Fruit fly (Drosophila melanogaster) Kc167 (cell line): Measurements from ENCODE around the gene CG10365.

Experiments used
- Myc ChIP-seq: fragments of >200 bp; optimal IDR thresholded peaks from 2 replicates; lab custom pipeline; 2017; ENCODE audit warnings: missing external identifiers
- Sin3A ChIP-seq: fragments of >200 bp; optimal IDR thresholded peaks from 2 replicates; lab custom pipeline; 2018; ENCODE audit warnings: missing external identifiers
- h ChIP-seq: fragments of >200 bp; optimal IDR thresholded peaks from 3 replicates; lab custom pipeline; 2018; ENCODE audit warnings: missing external identifiers
- insv ChIP-seq: fragments of >200 bp; optimal IDR thresholded peaks from 3 replicates; lab custom pipeline; 2018; ENCODE audit warnings: missing external identifiers
- psq ChIP-seq: fragments of >200 bp; optimal IDR thresholded peaks from 2 replicates; lab custom pipeline; 2017; ENCODE audit warnings: missing external identifiers
- ttk ChIP-seq: sonication (Bioruptor generic); optimal IDR thresholded peaks from 2 replicates; lab custom pipeline; 2017; ENCODE audit warnings: missing external identifiers

DNA sequence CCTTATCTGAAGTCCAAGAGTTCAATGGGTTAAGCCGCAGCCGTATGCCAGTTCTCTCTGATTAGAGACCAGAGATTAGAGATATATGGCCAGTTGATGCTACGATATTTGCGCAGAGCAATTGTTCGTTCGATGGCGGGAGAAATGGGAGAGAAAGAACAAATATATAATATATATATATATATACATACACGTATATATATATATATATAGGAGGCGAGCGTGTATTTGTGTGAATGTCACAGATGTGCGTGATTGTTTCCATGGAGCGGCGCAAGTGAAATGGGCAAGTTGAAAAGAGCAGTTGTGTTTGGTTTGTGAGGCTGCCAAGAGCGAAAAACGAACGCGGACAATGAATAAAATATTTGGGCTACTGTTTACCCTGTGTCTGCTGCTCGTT lies 46.1 kb upstream of the CG10365 start, which contains the start of gene GILT3:
- TF ChIP-seq Myc (no peak), Sin3A (lab: Kevin White, UChicago) (no peak), h (no peak), psq (lab: Kevin White, UChicago) (no peak), insv (lab: Kevin White, UChicago) (no peak), ttk (lab: Kevin White, UChicago) (no peak)
